Worm (Caenorhabditis elegans) whole organism, midembryonic: ENCODE measurements around the gene fbxa-61.

Experiments used
- T22C8.4 ChIP-seq: fragments of 200-800 bp; sonication (Bioruptor generic); IDR thresholded peaks from 2 replicates; pipeline ENCODE4 v1.3.6; 2022; ENCODE audit warnings: missing genetic modification characterization, missing compliant biosample characterization
- cog-1 ChIP-seq: sonication (generic microtip); optimal IDR thresholded peaks from 2 replicates; lab custom pipeline; 2016; ENCODE audit warnings: missing genetic modification characterization, missing compliant biosample characterization
- flt-1 ChIP-seq: fragments of 200-800 bp; sonication (Bioruptor generic); IDR thresholded peaks from 2 replicates; pipeline ENCODE4 v1.3.6; 2022; ENCODE audit warnings: missing genetic modification characterization, missing compliant biosample characterization
- klf-2 ChIP-seq: fragments of 200-800 bp; sonication (Bioruptor generic); conservative IDR thresholded peaks from 2 replicates; pipeline ENCODE4 v1.3.6; 2022; ENCODE audit warnings: missing genetic modification reagents, missing genetic modification characterization, missing compliant biosample characterization
- med-1 ChIP-seq: sonication (generic microtip); optimal IDR thresholded peaks from 2 replicates; lab custom pipeline; 2017; ENCODE audit warnings: missing genetic modification characterization, mild to moderate bottlenecking, missing compliant biosample characterization, antibody characterized with exemption, missing genetic modification reagents; ENCODE audit not compliant: insufficient read depth
- ref-1 ChIP-seq: fragments of 200-800 bp; sonication (Bioruptor generic); conservative IDR thresholded peaks from 2 replicates; pipeline ENCODE4 v1.3.6; 2022; ENCODE audit warnings: missing genetic modification reagents, missing genetic modification characterization, missing compliant biosample characterization
- tab-1 ChIP-seq: fragments of 200-800 bp; sonication (Bioruptor generic); IDR thresholded peaks from 2 replicates; pipeline ENCODE4 v1.3.6; 2022; ENCODE audit warnings: missing genetic modification characterization, missing compliant biosample characterization
- ztf-23 ChIP-seq: fragments of 200-800 bp; sonication (Bioruptor generic); IDR thresholded peaks from 2 replicates; pipeline ENCODE4 v1.3.6; 2022; ENCODE audit warnings: missing genetic modification reagents, missing genetic modification characterization, missing compliant biosample characterization
- ztf-29 ChIP-seq: fragments of 200-800 bp; sonication (Bioruptor generic); IDR thresholded peaks from 2 replicates; pipeline ENCODE4 v1.3.6; 2022; ENCODE audit warnings: missing genetic modification reagents, missing genetic modification characterization, missing compliant biosample characterization

fbxa-61 gene

ce11 chrIII:1228593-1228992 lies 10.3 kb upstream of the fbxa-61 start:
- TF ChIP-seq tab-1 (GFP tag; lab: Robert Waterston, UW) (no peak), flt-1 (GFP tag; lab: Robert Waterston, UW) (no peak), klf-2 (GFP tag; lab: Robert Waterston, UW) (no peak)

- TF ChIP-seq tab-1 (GFP tag; lab: Robert Waterston, UW) = no peak
- TF ChIP-seq ref-1 (GFP tag; lab: Robert Waterston, UW) = no peak
- TF ChIP-seq ztf-23 (GFP tag; lab: Robert Waterston, UW) = no peak
- TF ChIP-seq flt-1 (GFP tag; lab: Robert Waterston, UW) = no peak
- no peak for TF ChIP-seq T22C8.4 (GFP tag; lab: Robert Waterston, UW)
- no peak for TF ChIP-seq klf-2 (GFP tag; lab: Robert Waterston, UW)
- TF ChIP-seq cog-1 (tag; lab: Kevin White, UChicago) = no peak
- no peak for TF ChIP-seq med-1 (GFP tag; lab: Kevin White, UChicago)
- no peak for TF ChIP-seq ztf-29
Observed at ce11 chrIII:1229510-1229909, 9.3 kb upstream of the fbxa-61 start.

- TF ChIP-seq ztf-29 (no peak), med-1 (GFP tag; lab: Kevin White, UChicago) (no peak), ref-1 (GFP tag; lab: Robert Waterston, UW) (no peak), ztf-23 (GFP tag; lab: Robert Waterston, UW) (no peak), T22C8.4 (GFP tag; lab: Robert Waterston, UW) (no peak), tab-1 (GFP tag; lab: Robert Waterston, UW) (no peak), cog-1 (tag; lab: Kevin White, UChicago) (no peak), klf-2 (GFP tag; lab: Robert Waterston, UW) (no peak), flt-1 (GFP tag; lab: Robert Waterston, UW) (no peak)
Observed at ce11 chrIII:1230174-1230573, 8.7 kb upstream of the fbxa-61 start, which contains the start of gene pes-4. TSS of gene pes-4 (minus strand) at chrIII:1230274.

- TF ChIP-seq T22C8.4 (GFP tag; lab: Robert Waterston, UW) (no peak), flt-1 (GFP tag; lab: Robert Waterston, UW) (no peak), tab-1 (GFP tag; lab: Robert Waterston, UW) (no peak), med-1 (GFP tag; lab: Kevin White, UChicago) (no peak), ref-1 (GFP tag; lab: Robert Waterston, UW) (no peak), klf-2 (GFP tag; lab: Robert Waterston, UW) (no peak), cog-1 (tag; lab: Kevin White, UChicago) (no peak), ztf-23 (GFP tag; lab: Robert Waterston, UW) (no peak), ztf-29 (no peak)
Observed at ce11 chrIII:1230672-1231071, 8.2 kb upstream of the fbxa-61 start.

ce11 chrIII:1231186-1231585 lies 7.7 kb upstream of the fbxa-61 start:
- TF ChIP-seq klf-2 (GFP tag; lab: Robert Waterston, UW) = no peak
- TF ChIP-seq cog-1 (tag; lab: Kevin White, UChicago) = no peak
- no peak for TF ChIP-seq ref-1 (GFP tag; lab: Robert Waterston, UW)
- no peak for TF ChIP-seq ztf-23 (GFP tag; lab: Robert Waterston, UW)
- TF ChIP-seq ztf-29 = no peak
- no peak for TF ChIP-seq tab-1 (GFP tag; lab: Robert Waterston, UW)
- TF ChIP-seq med-1 (GFP tag; lab: Kevin White, UChicago) = no peak
- TF ChIP-seq T22C8.4 (GFP tag; lab: Robert Waterston, UW) = no peak
- no peak for TF ChIP-seq flt-1 (GFP tag; lab: Robert Waterston, UW)

- no peak for TF ChIP-seq cog-1 (tag; lab: Kevin White, UChicago)
- TF ChIP-seq flt-1 (GFP tag; lab: Robert Waterston, UW) = no peak
- TF ChIP-seq ztf-29 = no peak
- TF ChIP-seq ztf-23 (GFP tag; lab: Robert Waterston, UW) = no peak
- TF ChIP-seq ref-1 (GFP tag; lab: Robert Waterston, UW) = no peak
- TF ChIP-seq klf-2 (GFP tag; lab: Robert Waterston, UW) = no peak
- TF ChIP-seq tab-1 (GFP tag; lab: Robert Waterston, UW) = no peak
- TF ChIP-seq T22C8.4 (GFP tag; lab: Robert Waterston, UW) = no peak
- no peak for TF ChIP-seq med-1 (GFP tag; lab: Kevin White, UChicago)
Observed at ce11 chrIII:1243199-1243598, 4.4 kb downstream of the fbxa-61 start, which contains the start of gene fbxa-63. TSS of gene fbxa-63 (plus strand) at chrIII:1243508.

ce11 chrIII:1248335-1248734 lies 9.5 kb downstream of the fbxa-61 start:
- TF ChIP-seq flt-1 (GFP tag; lab: Robert Waterston, UW) = no peak
- TF ChIP-seq ref-1 (GFP tag; lab: Robert Waterston, UW) = no peak
- TF ChIP-seq med-1 (GFP tag; lab: Kevin White, UChicago) = no peak
- TF ChIP-seq T22C8.4 (GFP tag; lab: Robert Waterston, UW) = no peak
- no peak for TF ChIP-seq ztf-23 (GFP tag; lab: Robert Waterston, UW)
- no peak for TF ChIP-seq cog-1 (tag; lab: Kevin White, UChicago)
- TF ChIP-seq klf-2 (GFP tag; lab: Robert Waterston, UW) = no peak

- TF ChIP-seq T22C8.4 (GFP tag; lab: Robert Waterston, UW) (no peak), ref-1 (GFP tag; lab: Robert Waterston, UW) (no peak), flt-1 (GFP tag; lab: Robert Waterston, UW) (no peak), ztf-23 (GFP tag; lab: Robert Waterston, UW) (no peak), klf-2 (GFP tag; lab: Robert Waterston, UW) (no peak), tab-1 (GFP tag; lab: Robert Waterston, UW) (no peak), ztf-29 (no peak)
Observed at ce11 chrIII:1249111-1249583, 10.3 kb downstream of the fbxa-61 start, which contains the start of the genes fbxa-76 and fbxa-77. TSS of gene fbxa-76 (minus strand) at chrIII:1249161. TSS of gene fbxa-77 (plus strand) at chrIII:1249475.
